Worm (Caenorhabditis elegans): ENCODE measurements around the gene Y37A1B.4.

- TF ChIP-seq flt-1 (GFP tag; IDR thresholded peaks at IDR 0.05) (no peak), ama-1 (optimal IDR thresholded peaks at IDR 0.05) (no peak), ets-7 (tag; optimal IDR thresholded peaks at IDR 0.05) (no peak), F13C5.2 (tag; optimal IDR thresholded peaks at IDR 0.05) (no peak), tra-4 (tag; optimal IDR thresholded peaks at IDR 0.05) (no peak), ceh-36 (tag; optimal IDR thresholded peaks at IDR 0.05) (no peak), hnd-1 (tag; optimal IDR thresholded peaks at IDR 0.05) (no peak)
Measured at ce11 chrIV:14043680-14044079, 16.8 kb downstream of the Y37A1B.4 start, which contains the start of gene Y37A1B.7.
